Fruit fly (Drosophila melanogaster) S2 (cell line): ENCODE results near the gene PNKP.

Source experiments
- CG8478 ChIP-seq: fragments of >200 bp; optimal IDR thresholded peaks from 2 replicates; lab custom pipeline; 2018
- CTCF ChIP-seq, 2 experiments: fragments of >200 bp; optimal IDR thresholded peaks; 2 replicates each; lab custom pipeline; 2018

- TF ChIP-seq CG8478 (lab: Kevin White, UChicago) = no peak
- TF ChIP-seq CTCF (optimal IDR thresholded peaks at IDR 0.05; lab: Kevin White, UChicago) = no peak
Measured at dm6 chr3R:8292034-8292433, 51.3 kb downstream of the PNKP start, which contains the start of gene CG31463.
